Worm (Caenorhabditis elegans) whole organism, L4 larva: ENCODE results near the gene D1022.5.

Experiments used
- nhr-10 ChIP-seq: fragments of 150-350 bp; optimal IDR thresholded peaks from 2 replicates; lab custom pipeline; 2014; ENCODE audit warnings: missing biosample characterization, missing genetic modification characterization
- nhr-76 ChIP-seq: fragments of 150-350 bp; optimal IDR thresholded peaks from 2 replicates; lab custom pipeline; 2014; ENCODE audit warnings: missing biosample characterization, missing genetic modification characterization

DNA sequence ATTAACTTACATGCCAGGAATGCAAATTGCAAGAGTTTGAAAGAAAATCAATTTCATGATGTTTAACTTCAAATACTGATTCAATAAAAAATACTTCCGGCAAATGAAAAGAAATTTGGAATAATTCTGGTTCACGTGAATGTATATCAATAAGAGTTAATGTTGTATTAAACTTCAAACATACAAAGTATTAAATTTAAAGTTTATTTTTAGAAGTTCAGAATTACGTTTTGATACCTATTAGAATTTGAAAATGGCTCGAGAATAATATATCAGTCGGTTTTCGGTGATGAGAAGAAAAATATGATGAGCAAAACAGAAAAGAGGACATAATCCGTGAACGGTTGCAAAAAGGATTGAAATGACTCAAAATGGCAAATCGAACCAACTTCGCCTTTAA is 31.0 kb upstream of the D1022.5 start, which contains the start of gene D1022.9:
- TF ChIP-seq nhr-76 (tag; lab: Kevin White, UChicago) (no peak), nhr-10 (tag; lab: Kevin White, UChicago) (no peak)
